Fruit fly (Drosophila melanogaster) whole organism, embryonic: Measurements from ENCODE around the gene CG31038.

Source experiments
- Abd-B ChIP-seq: fragments of 200-800 bp; sonication (Bioruptor generic); optimal IDR thresholded peaks from 2 replicates; lab custom pipeline; 2018; ENCODE audit warnings: missing biosample characterization, mild to moderate bottlenecking, missing genetic modification characterization, moderate library complexity
- Aef1 ChIP-seq: fragments of 200-800 bp; sonication (Bioruptor generic); IDR thresholded peaks from 3 replicates; pipeline ENCODE4 v1.3.6; 2022; ENCODE audit warnings: missing biosample characterization, missing genetic modification characterization
- Antp ChIP-seq: fragments of 200-800 bp; sonication (Bioruptor generic); optimal IDR thresholded peaks from 3 replicates; lab custom pipeline; 2016; ENCODE audit warnings: missing biosample characterization, missing genetic modification characterization
- CG10209 ChIP-seq: fragments of 200-800 bp; sonication (Bioruptor generic); optimal IDR thresholded peaks from 3 replicates; lab custom pipeline; 2017; ENCODE audit warnings: missing biosample characterization, mild to moderate bottlenecking, missing genetic modification characterization, missing genetic modification reagents
- CG10565 ChIP-seq: fragments of 200-800 bp; sonication (Bioruptor generic); optimal IDR thresholded peaks from 3 replicates; lab custom pipeline; 2016; ENCODE audit warnings: missing biosample characterization, mild to moderate bottlenecking, missing genetic modification characterization
- CG11723 ChIP-seq: fragments of 200-800 bp; sonication (Bioruptor generic); optimal IDR thresholded peaks from 2 replicates; lab custom pipeline; 2017; ENCODE audit warnings: missing biosample characterization, mild to moderate bottlenecking, missing genetic modification characterization
- CG13287 ChIP-seq: fragments of 200-800 bp; sonication (Bioruptor generic); IDR thresholded peaks from 2 replicates; pipeline ENCODE4 v1.3.6; 2022; ENCODE audit warnings: missing biosample characterization, missing genetic modification characterization; ENCODE audit not compliant: partially characterized antibody
- CG15011 ChIP-seq: fragments of 200-800 bp; sonication (Bioruptor generic); optimal IDR thresholded peaks from 3 replicates; lab custom pipeline; 2018; ENCODE audit warnings: missing biosample characterization, mild to moderate bottlenecking, missing genetic modification characterization
- CG15479 ChIP-seq: fragments of 200-800 bp; sonication (Bioruptor generic); optimal IDR thresholded peaks from 3 replicates; lab custom pipeline; 2019; ENCODE audit warnings: missing biosample characterization, mild to moderate bottlenecking, missing genetic modification characterization, moderate library complexity
- CG1647 ChIP-seq: fragments of 200-800 bp; sonication (Bioruptor generic); optimal IDR thresholded peaks from 3 replicates; lab custom pipeline; 2016; ENCODE audit warnings: missing biosample characterization, missing genetic modification characterization
- CG16813 ChIP-seq: fragments of 200-800 bp; sonication (Bioruptor generic); IDR thresholded peaks from 3 replicates; pipeline ENCODE4 v1.3.6; 2022; ENCODE audit warnings: missing biosample characterization, missing genetic modification characterization; ENCODE audit not compliant: partially characterized antibody
- CG17361 ChIP-seq: fragments of 200-800 bp; sonication (Bioruptor generic); IDR thresholded peaks from 3 replicates; pipeline ENCODE4 v1.3.6; 2022; ENCODE audit warnings: missing biosample characterization, missing genetic modification characterization
- CG2116 ChIP-seq: fragments of 200-800 bp; sonication (Bioruptor generic); optimal IDR thresholded peaks from 3 replicates; lab custom pipeline; 2018; ENCODE audit warnings: missing biosample characterization, mild to moderate bottlenecking, missing genetic modification characterization
- CG2875 ChIP-seq: fragments of 200-800 bp; sonication (Bioruptor generic); optimal IDR thresholded peaks from 2 replicates; lab custom pipeline; 2017; ENCODE audit warnings: missing biosample characterization, mild to moderate bottlenecking, missing genetic modification characterization, missing genetic modification reagents
- CG3407 ChIP-seq: fragments of 200-800 bp; sonication (Bioruptor generic); optimal IDR thresholded peaks from 2 replicates; lab custom pipeline; 2018; ENCODE audit warnings: missing biosample characterization, mild to moderate bottlenecking, missing genetic modification characterization
- CG3726 ChIP-seq: fragments of 200-800 bp; sonication (Bioruptor generic); IDR thresholded peaks from 3 replicates; pipeline ENCODE4, ENCODE4 v1.3.6; 2022; ENCODE audit warnings: missing biosample characterization, missing genetic modification characterization
- CG6654 ChIP-seq: fragments of 200-800 bp; sonication (Bioruptor generic); optimal IDR thresholded peaks from 2 replicates; lab custom pipeline; 2017; ENCODE audit warnings: missing biosample characterization, mild to moderate bottlenecking, missing genetic modification characterization
- CG7357 ChIP-seq: fragments of 200-800 bp; sonication (Bioruptor generic); IDR thresholded peaks from 3 replicates; pipeline ENCODE4 v1.3.6; 2022; ENCODE audit warnings: missing biosample characterization, missing genetic modification characterization
- CG7786 ChIP-seq: fragments of 200-800 bp; sonication (Bioruptor generic); optimal IDR thresholded peaks from 2 replicates; lab custom pipeline; 2016; ENCODE audit warnings: missing biosample characterization, missing genetic modification characterization
- Ets65A ChIP-seq: fragments of 200-800 bp; sonication (Bioruptor generic); peaks from one replicate; lab custom pipeline; 2016; ENCODE audit warnings: missing biosample characterization, missing genetic modification characterization
- Gug ChIP-seq: fragments of 200-800 bp; sonication (Bioruptor generic); IDR thresholded peaks from 4 replicates; pipeline ENCODE4 v1.3.6; 2022; ENCODE audit warnings: missing biosample characterization, missing genetic modification characterization
- Lpt ChIP-seq: fragments of >200 bp; optimal IDR thresholded peaks from 2 replicates; lab custom pipeline; 2018; ENCODE audit warnings: missing biosample characterization, missing genetic modification characterization
- Side ChIP-seq: fragments of 200-800 bp; sonication (Bioruptor generic); optimal IDR thresholded peaks from 2 replicates; lab custom pipeline; 2016; ENCODE audit warnings: missing biosample characterization, missing genetic modification characterization
- cad ChIP-seq: fragments of >200 bp; optimal IDR thresholded peaks from 2 replicates; lab custom pipeline; 2017; ENCODE audit warnings: missing biosample characterization, missing genetic modification characterization
- caup ChIP-seq: fragments of 200-800 bp; sonication (Bioruptor generic); optimal IDR thresholded peaks from 3 replicates; lab custom pipeline; 2017; ENCODE audit warnings: missing biosample characterization, mild to moderate bottlenecking, missing genetic modification characterization, moderate library complexity; ENCODE audit not compliant: severe bottlenecking
- chif ChIP-seq, 2 experiments: fragments of 200-800 bp; sonication (Bioruptor generic); optimal IDR thresholded peaks; 3 replicates each; lab custom pipeline; 2016; ENCODE audit warnings: missing biosample characterization in 2 of 2, missing genetic modification characterization in 2 of 2
- chinmo ChIP-seq: fragments of 200-800 bp; sonication (Bioruptor generic); IDR thresholded peaks from 4 replicates; pipeline ENCODE4 v1.3.6; 2022; ENCODE audit warnings: missing biosample characterization, missing genetic modification characterization; ENCODE audit not compliant: partially characterized antibody
- chm ChIP-seq: fragments of 200-800 bp; sonication (Bioruptor generic); IDR thresholded peaks from 2 replicates; pipeline ENCODE4 v1.3.6; 2022; ENCODE audit warnings: missing biosample characterization, missing genetic modification characterization
- ci ChIP-seq: fragments of 200-800 bp; sonication (Bioruptor generic); IDR thresholded peaks from 3 replicates; pipeline ENCODE4 v1.3.6; 2022; ENCODE audit warnings: missing biosample characterization, missing genetic modification characterization
- dan ChIP-seq: fragments of 200-800 bp; sonication (Bioruptor generic); IDR thresholded peaks from 2 replicates; pipeline ENCODE4 v1.3.6; 2022; ENCODE audit warnings: missing biosample characterization, missing genetic modification characterization
- disco-r ChIP-seq: fragments of 200-800 bp; sonication (Bioruptor generic); optimal IDR thresholded peaks from 2 replicates; lab custom pipeline; 2016; ENCODE audit warnings: missing biosample characterization, missing genetic modification characterization
- dmrt11E ChIP-seq: fragments of 200-800 bp; sonication (Bioruptor generic); optimal IDR thresholded peaks from 3 replicates; lab custom pipeline; 2018; ENCODE audit warnings: missing biosample characterization, mild to moderate bottlenecking, missing genetic modification characterization, moderate library complexity
- dysf ChIP-seq: fragments of 200-800 bp; sonication (Bioruptor generic); IDR thresholded peaks from 3 replicates; pipeline ENCODE4 v1.3.6; 2022; ENCODE audit warnings: missing biosample characterization, missing genetic modification characterization
- ftz-f1 ChIP-seq: fragments of 200-800 bp; sonication (Bioruptor generic); optimal IDR thresholded peaks from 2 replicates; lab custom pipeline; 2016; ENCODE audit warnings: missing biosample characterization, missing genetic modification characterization
- gsb-n ChIP-seq: fragments of 200-800 bp; sonication (Bioruptor generic); optimal IDR thresholded peaks from 3 replicates; lab custom pipeline; 2018; ENCODE audit warnings: missing biosample characterization, mild to moderate bottlenecking, missing genetic modification characterization
- hkb ChIP-seq, 2 experiments: fragments of 200-800 bp in 1 of 2; fragments of >200 bp in 1 of 2; sonication (Bioruptor generic) in 1 of 2; IDR thresholded peaks in 1 of 2; optimal IDR thresholded peaks in 1 of 2; 2 replicates each; pipeline versions ENCODE4 v1.3.6 to Lab custom; 2017 to 2022; ENCODE audit warnings: missing biosample characterization in 1 of 2, missing genetic modification characterization in 1 of 2
- ind ChIP-seq: fragments of 200-800 bp; sonication (Bioruptor generic); optimal IDR thresholded peaks from 3 replicates; lab custom pipeline; 2016; ENCODE audit warnings: missing biosample characterization, missing genetic modification characterization
- insv ChIP-seq, 2 experiments: fragments of 200-800 bp; sonication (Bioruptor generic); optimal IDR thresholded peaks; 3 replicates each; lab custom pipeline; 2016 to 2018; ENCODE audit warnings: missing biosample characterization in 2 of 2, missing genetic modification characterization in 2 of 2
- mirr ChIP-seq: fragments of 200-800 bp; sonication (Bioruptor generic); optimal IDR thresholded peaks from 3 replicates; lab custom pipeline; 2018; ENCODE audit warnings: missing biosample characterization, mild to moderate bottlenecking, missing genetic modification characterization
- prd ChIP-seq, 3 experiments: fragments of >200 bp in 2 of 3; fragments of 200-800 bp in 1 of 3; sonication (Bioruptor generic) in 1 of 3; optimal IDR thresholded peaks in 2 of 3; IDR thresholded peaks in 1 of 3; 2 replicates in 2 of 3; 3 replicates in 1 of 3; pipeline versions ENCODE4 v1.3.6 to Lab custom; 2017 to 2022; ENCODE audit warnings: missing biosample characterization in 1 of 3, missing genetic modification characterization in 1 of 3
- ro ChIP-seq: fragments of 200-800 bp; sonication (Bioruptor generic); IDR thresholded peaks from 2 replicates; pipeline ENCODE4 v1.3.6; 2022; ENCODE audit warnings: missing biosample characterization, missing genetic modification characterization
- shn ChIP-seq: fragments of 200-800 bp; sonication (Bioruptor generic); optimal IDR thresholded peaks from 3 replicates; lab custom pipeline; 2016; ENCODE audit warnings: missing biosample characterization, missing genetic modification characterization
- sima ChIP-seq: fragments of 200-800 bp; sonication (Bioruptor generic); optimal IDR thresholded peaks from 2 replicates; lab custom pipeline; 2016; ENCODE audit warnings: missing biosample characterization, missing genetic modification characterization
- slbo ChIP-seq: fragments of 200-800 bp; sonication (Bioruptor generic); IDR thresholded peaks from 2 replicates; pipeline ENCODE4 v1.3.6; 2022; ENCODE audit warnings: missing biosample characterization, missing genetic modification characterization
- sr ChIP-seq: fragments of 200-800 bp; sonication (Bioruptor generic); IDR thresholded peaks from 3 replicates; pipeline ENCODE4 v1.3.6; 2022; ENCODE audit warnings: missing biosample characterization, missing genetic modification characterization
- stc ChIP-seq: fragments of 200-800 bp; sonication (Bioruptor generic); IDR thresholded peaks from 2 replicates; pipeline ENCODE4 v1.3.6; 2022; ENCODE audit warnings: missing biosample characterization, missing genetic modification characterization
- tx ChIP-seq: fragments of 200-800 bp; sonication (Bioruptor generic); optimal IDR thresholded peaks from 2 replicates; lab custom pipeline; 2016; ENCODE audit warnings: missing biosample characterization, missing genetic modification characterization
- unc-4 ChIP-seq: fragments of 200-800 bp; sonication (Bioruptor generic); IDR thresholded peaks from 2 replicates; pipeline ENCODE4 v1.3.6; 2022; ENCODE audit warnings: missing biosample characterization, missing genetic modification characterization; ENCODE audit not compliant: partially characterized antibody
- unpg ChIP-seq: fragments of 200-800 bp; sonication (Bioruptor generic); optimal IDR thresholded peaks from 3 replicates; lab custom pipeline; 2018; ENCODE audit warnings: missing biosample characterization, mild to moderate bottlenecking, missing genetic modification characterization, moderate library complexity
- yki ChIP-seq: fragments of >200 bp; optimal IDR thresholded peaks from 3 replicates; lab custom pipeline; 2018
- zfh1 ChIP-seq: fragments of 200-800 bp; sonication (Bioruptor generic); IDR thresholded peaks from 3 replicates; pipeline ENCODE4 v1.3.6; 2022; ENCODE audit warnings: missing biosample characterization, missing genetic modification characterization

Gene CG31038

DNA sequence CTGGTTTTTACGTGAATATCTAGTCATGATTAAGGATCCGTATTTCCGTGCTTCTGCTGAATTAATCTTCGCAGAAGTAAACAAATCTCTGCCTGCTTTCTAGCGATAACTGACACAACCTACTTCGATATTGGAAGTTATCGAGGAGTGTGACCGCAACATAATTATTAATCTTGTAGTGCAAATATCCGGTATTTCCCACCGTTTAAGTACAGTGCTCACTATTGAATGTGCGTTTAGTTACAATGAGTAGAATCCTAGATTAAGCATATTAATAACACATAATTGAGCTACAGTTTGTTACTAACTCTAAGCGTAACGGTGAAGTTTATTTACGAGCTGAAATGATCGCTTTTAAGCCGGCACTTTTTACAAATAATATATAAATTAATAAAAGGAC lies 17.1 kb upstream of the CG31038 start (continued):
- TF ChIP-seq ci (GFP tag; lab: Robert Waterston, UW) (peak; percentile 57; the same call in 1 of the 3 replicates), unc-4 (GFP tag; lab: Robert Waterston, UW) (0 out of 2 replicates have a peak, but pooled peaks have one; percentile 49), Abd-B (GFP tag; lab: Kevin White, UChicago) (no peak), cad (GFP tag; lab: Kevin White, UChicago) (no peak), Antp (no peak), CG7786 (GFP tag; lab: Kevin White, UChicago) (no peak), mirr (GFP tag; lab: Kevin White, UChicago) (peak; percentile 75), CG3407 (GFP tag; lab: Kevin White, UChicago) (no peak), dmrt11E (no peak), disco-r (no peak), Ets65A (GFP tag; lab: Kevin White, UChicago) (no peak), insv (GFP tag; optimal IDR thresholded peaks at IDR 0.05; lab: Kevin White, UChicago) (no peak), chinmo (GFP tag; lab: Robert Waterston, UW) (no peak), yki (lab: Kevin White, UChicago) (no peak), CG16813 (GFP tag; lab: Robert Waterston, UW) (no peak), caup (GFP tag; lab: Kevin White, UChicago) (peak; percentile 61), shn (GFP tag; lab: Kevin White, UChicago) (no peak), chif (GFP tag; optimal IDR thresholded peaks at IDR 0.05; lab: Kevin White, UChicago) (peak in 1 of 2 experiments; percentile 28), tx (GFP tag; lab: Kevin White, UChicago) (no peak), CG6654 (GFP tag; lab: Kevin White, UChicago) (no peak), sr (GFP tag; lab: Robert Waterston, UW) (no peak), CG15011 (no peak), Aef1 (peak; percentile 13; the same call in 1 of the 3 replicates), CG11723 (GFP tag; lab: Kevin White, UChicago) (no peak), sima (GFP tag; lab: Kevin White, UChicago) (no peak), CG2116 (GFP tag; lab: Kevin White, UChicago) (peak; percentile 54), hkb (optimal IDR thresholded peaks at IDR 0.05; lab: Kevin White, UChicago) (no peak), hkb (GFP tag; IDR thresholded peaks at IDR 0.05; lab: Robert Waterston, UW) (no peak; the same call in 1 of the 2 replicates), prd (optimal IDR thresholded peaks at IDR 0.05; lab: Kevin White, UChicago) (no peak), prd (GFP tag; IDR thresholded peaks at IDR 0.05; lab: Robert Waterston, UW) (peak; percentile 59), CG1647 (peak; percentile 31), chm (GFP tag; lab: Robert Waterston, UW) (peak; percentile 79), zfh1 (GFP tag; lab: Robert Waterston, UW) (peak; percentile 56; the same call in 2 of the 3 replicates), dysf (GFP tag; lab: Robert Waterston, UW) (peak; percentile 63; the same call in 2 of the 3 replicates), CG2875 (no peak), unpg (GFP tag; lab: Kevin White, UChicago) (no peak), CG15479 (GFP tag; lab: Kevin White, UChicago) (no peak), stc (GFP tag; lab: Robert Waterston, UW) (no peak), gsb-n (no peak), Lpt (GFP tag; lab: Kevin White, UChicago) (no peak), CG10209 (GFP tag; lab: Kevin White, UChicago) (peak; percentile 37), CG7357 (no peak), CG10565 (GFP tag; lab: Kevin White, UChicago) (no peak), CG17361 (GFP tag; lab: Robert Waterston, UW) (peak; percentile 52; the same call in 1 of the 3 replicates), dan (no peak), CG13287 (GFP tag; lab: Robert Waterston, UW) (peak; percentile 69), ind (GFP tag; lab: Kevin White, UChicago) (peak; percentile 39), ro (GFP tag; lab: Robert Waterston, UW) (no peak), Gug (GFP tag; lab: Robert Waterston, UW) (peak; percentile 38; the same call in 1 of the 4 replicates), slbo (peak; percentile 83), Side (GFP tag; lab: Kevin White, UChicago) (no peak), CG3726 (no peak), ftz-f1 (no peak)
